Fruit fly (Drosophila melanogaster): ENCODE data around the gene puf.

puf gene

DNA sequence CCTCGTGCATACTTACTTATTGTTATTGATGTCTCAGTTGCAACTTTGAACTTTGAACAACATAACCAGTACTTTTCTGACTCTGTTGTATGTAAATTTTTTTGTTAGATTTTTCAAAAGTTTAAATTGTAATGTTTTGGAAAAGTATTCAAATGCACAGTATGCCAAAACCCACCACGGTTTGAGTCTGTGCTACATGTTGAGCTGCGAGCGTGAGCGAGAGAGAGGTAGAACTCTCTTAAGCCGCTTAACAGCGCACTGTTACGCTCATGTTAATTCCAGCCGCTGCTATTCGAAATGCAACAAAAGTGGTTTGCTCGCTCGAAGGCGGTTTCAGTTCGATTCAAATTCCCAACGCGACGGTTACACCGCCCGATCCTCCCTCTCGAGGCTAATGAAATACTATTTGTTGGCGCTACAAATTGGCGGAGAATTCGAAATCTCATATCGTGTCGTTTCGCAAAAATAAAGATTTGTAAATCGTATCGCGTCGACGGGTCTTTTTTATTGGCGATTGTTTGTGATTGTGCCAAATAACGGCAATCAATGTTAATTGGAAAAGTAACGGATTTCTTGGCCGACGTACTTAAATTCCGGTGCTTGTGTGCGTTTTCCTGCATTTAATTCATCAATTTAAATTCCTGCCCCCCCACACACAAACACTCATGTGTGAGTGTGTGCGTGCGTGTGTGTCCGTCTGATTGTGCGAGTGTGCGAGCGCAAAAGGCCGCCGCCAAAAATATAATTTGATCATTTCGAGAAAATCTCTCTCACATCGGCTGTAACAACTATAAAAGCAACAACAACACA is 60.8 kb downstream of the puf start:
- no peak for TF ChIP-seq D1 (tag; optimal IDR thresholded peaks at IDR 0.05)
- TF ChIP-seq CG17806 (tag; optimal IDR thresholded peaks at IDR 0.05): no peak
- TF ChIP-seq CG9948 (tag; optimal IDR thresholded peaks at IDR 0.05): no peak
- TF ChIP-seq CG34367 (tag; optimal IDR thresholded peaks at IDR 0.05): no peak
- TF ChIP-seq gl (tag; optimal IDR thresholded peaks at IDR 0.05): no peak
- TF ChIP-seq CG8301 (tag; optimal IDR thresholded peaks at IDR 0.05): no peak
- TF ChIP-seq Snoo (tag; optimal IDR thresholded peaks at IDR 0.05): peak; percentile 14
- TF ChIP-seq rn (GFP tag; IDR thresholded peaks at IDR 0.05): no peak
- TF ChIP-seq EcR (GFP tag; optimal IDR thresholded peaks at IDR 0.05): peak; percentile 23
- no peak for TF ChIP-seq CG10348 (GFP tag; IDR thresholded peaks at IDR 0.05)
- no peak for TF ChIP-seq CG14655 (GFP tag; optimal IDR thresholded peaks at IDR 0.05)
- no peak for TF ChIP-seq CG8159 (tag; optimal IDR thresholded peaks at IDR 0.05)
- no peak for TF ChIP-seq CG4496 (GFP tag; IDR thresholded peaks at IDR 0.05)
- no peak for TF ChIP-seq Ets98B (GFP tag; IDR thresholded peaks at IDR 0.05)
- TF ChIP-seq fd96Ca (GFP tag; IDR thresholded peaks at IDR 0.05): no peak
- no peak for TF ChIP-seq CG12605 (GFP tag; IDR thresholded peaks at IDR 0.05)
- TF ChIP-seq CG32121 (GFP tag; IDR thresholded peaks at IDR 0.05): no peak
- no peak for TF ChIP-seq Pif1B (GFP tag; optimal IDR thresholded peaks at IDR 0.05)
- peak; percentile 13 for TF ChIP-seq CG13204 (GFP tag; optimal IDR thresholded peaks at IDR 0.05)
- TF ChIP-seq CG15710 (tag; optimal IDR thresholded peaks at IDR 0.05): no peak
- TF ChIP-seq Pif1A (GFP tag; optimal IDR thresholded peaks at IDR 0.05): no peak

DNA sequence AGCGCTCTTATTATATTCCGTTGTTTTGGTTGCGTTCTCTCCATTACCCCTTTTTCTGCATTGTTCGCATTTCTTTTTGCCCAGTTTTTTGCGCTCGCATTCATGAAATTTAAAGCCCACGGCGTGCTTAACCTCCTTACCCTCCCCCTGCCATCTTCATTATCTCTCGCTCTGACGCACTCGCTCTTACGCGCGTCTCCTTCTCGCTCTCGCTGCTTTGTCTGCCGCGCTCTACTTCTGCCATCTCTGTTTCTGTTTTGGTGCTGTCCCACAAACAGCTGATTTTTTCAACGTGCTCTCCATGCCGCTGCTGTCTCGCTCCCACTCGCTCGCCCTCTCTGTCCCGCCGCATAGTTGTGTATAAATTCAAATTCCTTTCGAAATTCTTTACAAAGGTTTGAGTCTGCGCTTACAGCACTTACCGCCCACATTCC is 63.4 kb downstream of the puf start:
- TF ChIP-seq EcR (GFP tag; optimal IDR thresholded peaks at IDR 0.05): peak; percentile 64
- peak; percentile 39 for TF ChIP-seq Snoo (tag; optimal IDR thresholded peaks at IDR 0.05)
- TF ChIP-seq D1 (tag; optimal IDR thresholded peaks at IDR 0.05): no peak
- no peak for TF ChIP-seq CG17806 (tag; optimal IDR thresholded peaks at IDR 0.05)
- TF ChIP-seq CG34367 (tag; optimal IDR thresholded peaks at IDR 0.05): peak; percentile 8
- peak; percentile 63 for TF ChIP-seq CG13204 (GFP tag; optimal IDR thresholded peaks at IDR 0.05)
- TF ChIP-seq CG4496 (GFP tag; IDR thresholded peaks at IDR 0.05): no peak
- TF ChIP-seq CG9948 (tag; optimal IDR thresholded peaks at IDR 0.05): no peak
- peak; percentile 3 for TF ChIP-seq CG15710 (tag; optimal IDR thresholded peaks at IDR 0.05)
- no peak for TF ChIP-seq Pif1B (GFP tag; optimal IDR thresholded peaks at IDR 0.05)
- TF ChIP-seq CG10348 (GFP tag; IDR thresholded peaks at IDR 0.05): no peak
- TF ChIP-seq Pif1A (GFP tag; optimal IDR thresholded peaks at IDR 0.05): peak; percentile 10

Measured in whole organism, pupa.